Worm (Caenorhabditis elegans) whole organism, midembryonic: Measurements from ENCODE around the gene fbxa-12.

Experiments
- T22C8.4 ChIP-seq: fragments of 200-800 bp; sonication (Bioruptor generic); IDR thresholded peaks from 2 replicates; pipeline ENCODE4 v1.3.6; 2022; ENCODE audit warnings: missing genetic modification characterization, missing compliant biosample characterization
- flt-1 ChIP-seq: fragments of 200-800 bp; sonication (Bioruptor generic); IDR thresholded peaks from 2 replicates; pipeline ENCODE4 v1.3.6; 2022; ENCODE audit warnings: missing genetic modification characterization, missing compliant biosample characterization
- klf-2 ChIP-seq: fragments of 200-800 bp; sonication (Bioruptor generic); conservative IDR thresholded peaks from 2 replicates; pipeline ENCODE4 v1.3.6; 2022; ENCODE audit warnings: missing genetic modification reagents, missing genetic modification characterization, missing compliant biosample characterization
- tab-1 ChIP-seq: fragments of 200-800 bp; sonication (Bioruptor generic); IDR thresholded peaks from 2 replicates; pipeline ENCODE4 v1.3.6; 2022; ENCODE audit warnings: missing genetic modification characterization, missing compliant biosample characterization
- ztf-29 ChIP-seq: fragments of 200-800 bp; sonication (Bioruptor generic); IDR thresholded peaks from 2 replicates; pipeline ENCODE4 v1.3.6; 2022; ENCODE audit warnings: missing genetic modification reagents, missing genetic modification characterization, missing compliant biosample characterization

ce11 chrIII:2258863-2259262 lies 39.4 kb downstream of the fbxa-12 start, which contains the start of gene fbxa-43:
- TF ChIP-seq ztf-29 (GFP tag; lab: Robert Waterston, UW) = no peak
- TF ChIP-seq flt-1 (GFP tag; lab: Robert Waterston, UW) = no peak
- TF ChIP-seq T22C8.4 (GFP tag; lab: Robert Waterston, UW) = no peak
- no peak for TF ChIP-seq klf-2 (GFP tag; lab: Robert Waterston, UW)
- no peak for TF ChIP-seq tab-1 (GFP tag; lab: Robert Waterston, UW)
